Worm (Caenorhabditis elegans): ENCODE results near the gene T01C1.4.

ce11 chrX:10694933-10695332 lies 22.0 kb downstream of the T01C1.4 start, which contains the start of gene plpp-1.3:
- TF ChIP-seq him-1 (tag; optimal IDR thresholded peaks at IDR 0.05) (no peak), dao-5 (tag; optimal IDR thresholded peaks at IDR 0.05) (no peak)
